Worm (Caenorhabditis elegans): ENCODE results near the gene vwa-8.
A peak's percentile ranks its signal among the peaks of the same experiment; 100 is the strongest.

The vwa-8 gene

ce11 chrX:12976774-12977173, 14.5 kb upstream of the vwa-8 start, which contains the start of the genes F11C1.4 and F11C1.10:
Gene F11C1.4 (plus strand): TSS chrX:12977074.
Gene F11C1.10 (plus strand): TSS chrX:12977082.
- no peak for TF ChIP-seq dve-1 (tag; optimal IDR thresholded peaks at IDR 0.05; ENCODE audit: insufficient read depth)

- TF ChIP-seq daf-16 (GFP tag; optimal IDR thresholded peaks at IDR 0.05): no peak
- TF ChIP-seq daf-16 (tag; optimal IDR thresholded peaks at IDR 0.05): peak; percentile 79
- TF ChIP-seq ctbp-1 (GFP tag; IDR thresholded peaks at IDR 0.05): no peak
Observed at ce11 chrX:12977451-12977850, 13.8 kb upstream of the vwa-8 start, which contains the start of gene F11C1.9. Gene F11C1.9 (minus strand): TSS chrX:12977551.

- no peak for TF ChIP-seq nhr-77 (tag; optimal IDR thresholded peaks at IDR 0.05)
- no peak for TF ChIP-seq lin-29 (GFP tag; IDR thresholded peaks at IDR 0.05)
- peak; percentile 4 for TF ChIP-seq hlh-11 (tag; optimal IDR thresholded peaks at IDR 0.05)
- TF ChIP-seq F10B5.3 (tag; optimal IDR thresholded peaks at IDR 0.05): no peak
- TF ChIP-seq unc-39 (tag; optimal IDR thresholded peaks at IDR 0.05): no peak
- TF ChIP-seq spr-3 (GFP tag; optimal IDR thresholded peaks at IDR 0.05): no peak
- TF ChIP-seq F49E8.2 (tag; optimal IDR thresholded peaks at IDR 0.05; ENCODE audit: borderline replicate concordance): no peak
- TF ChIP-seq dmd-9 (GFP tag; IDR thresholded peaks at IDR 0.05): no peak
- TF ChIP-seq snpc-1.2 (GFP tag; IDR thresholded peaks at IDR 0.05): no peak
- no peak for TF ChIP-seq ceh-20 (GFP tag; IDR thresholded peaks at IDR 0.05)
- no peak for TF ChIP-seq vab-7 (GFP tag; IDR thresholded peaks at IDR 0.05)
- TF ChIP-seq daf-8 (GFP tag; IDR thresholded peaks at IDR 0.05): no peak
- no peak for TF ChIP-seq aha-1 (tag)
- TF ChIP-seq unc-62 (GFP tag; optimal IDR thresholded peaks at IDR 0.05 in 1 of 2): peak in 1 of 2 experiments; percentile 98
- no peak for TF ChIP-seq unc-62 (tag; optimal IDR thresholded peaks at IDR 0.05)
- TF ChIP-seq hlh-30 (tag; optimal IDR thresholded peaks at IDR 0.05; ENCODE audit: insufficient read depth): peak; percentile 4
- TF ChIP-seq spr-1 (tag; optimal IDR thresholded peaks at IDR 0.05): no peak
- TF ChIP-seq jun-1 (tag; optimal IDR thresholded peaks at IDR 0.05): no peak
Observed at ce11 chrX:12978569-12978968, 12.7 kb upstream of the vwa-8 start.

- TF ChIP-seq hlh-11 (tag; optimal IDR thresholded peaks at IDR 0.05): peak; percentile 18
- no peak for TF ChIP-seq hlh-30 (tag; optimal IDR thresholded peaks at IDR 0.05; ENCODE audit: insufficient read depth)
- no peak for TF ChIP-seq daf-16 (GFP tag; optimal IDR thresholded peaks at IDR 0.05)
- peak; percentile 56 for TF ChIP-seq daf-16 (tag; optimal IDR thresholded peaks at IDR 0.05)
- no peak for TF ChIP-seq F10B5.3 (tag; optimal IDR thresholded peaks at IDR 0.05)
- no peak for TF ChIP-seq egl-43 (GFP tag; IDR thresholded peaks at IDR 0.05)
- peak; percentile 2 for TF ChIP-seq nhr-28 (tag; optimal IDR thresholded peaks at IDR 0.05)
- no peak for TF ChIP-seq nhr-10 (tag; optimal IDR thresholded peaks at IDR 0.05)
- TF ChIP-seq pqm-1 (tag; optimal IDR thresholded peaks at IDR 0.05): peak; percentile 77
- TF ChIP-seq spr-3 (GFP tag; optimal IDR thresholded peaks at IDR 0.05): no peak
- TF ChIP-seq hmg-1.1 (GFP tag; IDR thresholded peaks at IDR 0.05): no peak
- TF ChIP-seq Y75B8A.6 (GFP tag; IDR thresholded peaks at IDR 0.05): no peak
- peak; percentile 36 for TF ChIP-seq mxl-3 (GFP tag; optimal IDR thresholded peaks at IDR 0.05)
- TF ChIP-seq dmd-6 (GFP tag; IDR thresholded peaks at IDR 0.05): peak; percentile 47
- no peak for TF ChIP-seq R02D3.7 (tag; optimal IDR thresholded peaks at IDR 0.05)
- no peak for TF ChIP-seq lir-3 (tag; optimal IDR thresholded peaks at IDR 0.05)
- no peak for TF ChIP-seq attf-4 (tag; optimal IDR thresholded peaks at IDR 0.05)
- TF ChIP-seq aha-1 (tag): no peak
- no peak for TF ChIP-seq lin-1 (GFP tag; IDR thresholded peaks at IDR 0.05)
- TF ChIP-seq dve-1 (tag; optimal IDR thresholded peaks at IDR 0.05; ENCODE audit: insufficient read depth): peak; percentile 7
- peak in 1 of 2 experiments; percentile 11 for TF ChIP-seq unc-62 (GFP tag; optimal IDR thresholded peaks at IDR 0.05 in 1 of 2)
- no peak for TF ChIP-seq unc-62 (tag; optimal IDR thresholded peaks at IDR 0.05)
- no peak for TF ChIP-seq ceh-32 (tag; optimal IDR thresholded peaks at IDR 0.05; ENCODE audit: poor library complexity)
Observed at ce11 chrX:12979747-12980146, 11.5 kb upstream of the vwa-8 start.

Measured in whole organism, L4 larva.